Fruit fly (Drosophila melanogaster): Measurements from ENCODE around the gene CG2991.
A peak's percentile ranks its signal among the peaks of the same experiment; 100 is the strongest.

Gene CG2991

dm6 chr2L:2837742-2838461, 19.1 kb upstream of the CG2991 start, which contains the start of the genes CG3119 and Cpr23B:
Gene CG3119, minus strand, starts transcription at chr2L:2837833.
Gene Cpr23B, plus strand, starts transcription at chr2L:2838411.
- TF ChIP-seq Blimp-1 (GFP tag; optimal IDR thresholded peaks at IDR 0.05) (peak; percentile 56), CG34422 (GFP tag; IDR thresholded peaks at IDR 0.05) (no peak), vvl (GFP tag; IDR thresholded peaks at IDR 0.05) (peak; percentile 29; the same call in 1 of the 2 replicates), CG13894 (tag; optimal IDR thresholded peaks at IDR 0.05) (peak; percentile 12), CG14667 (GFP tag; IDR thresholded peaks at IDR 0.05) (no peak), chinmo (GFP tag; IDR thresholded peaks at IDR 0.05; ENCODE audit: partially characterized antibody) (peak; percentile 51; the same call in 1 of the 4 replicates), Deaf1 (tag; optimal IDR thresholded peaks at IDR 0.05) (peak; percentile 44), grn (GFP tag; optimal IDR thresholded peaks at IDR 0.05) (peak; percentile 85), CG12769 (tag; optimal IDR thresholded peaks at IDR 0.05) (peak; percentile 79), CG4730 (GFP tag; IDR thresholded peaks at IDR 0.05) (no peak), abd-A (tag; optimal IDR thresholded peaks at IDR 0.05) (peak; percentile 40), HLHmδ (GFP tag; optimal IDR thresholded peaks at IDR 0.05) (no peak), PHDP (tag; optimal IDR thresholded peaks at IDR 0.05) (no peak)

- TF ChIP-seq row (GFP tag; IDR thresholded peaks at IDR 0.05) (0 out of 3 replicates have a peak, but pooled peaks have one; percentile 24), ERR (GFP tag; optimal IDR thresholded peaks at IDR 0.05) (no peak), peb (GFP tag; IDR thresholded peaks at IDR 0.05) (no peak), kni (GFP tag; optimal IDR thresholded peaks at IDR 0.05) (peak; percentile 33), gfzf (GFP tag; optimal IDR thresholded peaks at IDR 0.05) (peak; percentile 31), tup (GFP tag; optimal IDR thresholded peaks at IDR 0.05) (no peak), schlank (tag; optimal IDR thresholded peaks at IDR 0.05) (no peak), sqz (GFP tag; optimal IDR thresholded peaks at IDR 0.05) (peak; percentile 17), CG10543 (GFP tag; optimal IDR thresholded peaks at IDR 0.05) (peak; percentile 56), ranshi (GFP tag; IDR thresholded peaks at IDR 0.05) (0 out of 2 replicates have a peak, but pooled peaks have one; percentile 21), CG6765 (GFP tag; optimal IDR thresholded peaks at IDR 0.05) (no peak), CG12299 (tag; optimal IDR thresholded peaks at IDR 0.05) (no peak), CG11504 (tag; optimal IDR thresholded peaks at IDR 0.05) (peak; percentile 94)
Measured at dm6 chr2L:2839850-2840249, 17.1 kb upstream of the CG2991 start, which contains the start of gene CG2975. Gene CG2975, plus strand, starts transcription at chr2L:2840124.

DNA sequence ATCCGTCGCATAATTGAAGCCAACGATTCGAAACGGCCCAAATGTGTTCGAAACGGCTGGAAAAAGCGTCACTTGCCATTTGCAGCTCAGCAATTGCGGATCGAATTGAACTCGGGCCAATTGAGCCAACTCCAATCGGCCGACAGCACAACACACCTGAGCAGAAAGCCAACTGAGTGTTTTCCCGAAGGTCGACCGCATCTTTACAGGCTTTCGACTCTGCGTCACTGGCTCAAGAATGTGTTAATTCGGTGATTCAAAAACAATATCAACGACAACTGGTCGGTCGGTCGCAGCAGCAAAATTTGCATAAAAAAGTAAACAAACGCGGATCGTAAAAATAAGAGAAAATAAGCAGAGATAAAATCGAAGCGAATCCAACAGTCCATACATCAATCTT, 16.7 kb upstream of the CG2991 start:
- TF ChIP-seq h (optimal IDR thresholded peaks at IDR 0.05): no peak
- peak; percentile 81; the same call in 1 of the 4 replicates for TF ChIP-seq chinmo (GFP tag; IDR thresholded peaks at IDR 0.05; ENCODE audit: partially characterized antibody)
- TF ChIP-seq sd (tag; optimal IDR thresholded peaks at IDR 0.05): peak; percentile 93
- TF ChIP-seq z (GFP tag; IDR thresholded peaks at IDR 0.05): peak; percentile 87
- peak; percentile 28 for TF ChIP-seq Med (GFP tag)
- peak; percentile 60 for TF ChIP-seq vvl (GFP tag; IDR thresholded peaks at IDR 0.05)

dm6 chr2L:2844413-2844812, 12.6 kb upstream of the CG2991 start, which contains the start of gene CG18558:
Gene CG18558, minus strand, starts transcription at chr2L:2844513.
- TF ChIP-seq nau (GFP tag; optimal IDR thresholded peaks at IDR 0.05) (no peak), Poxn (GFP tag; IDR thresholded peaks at IDR 0.05) (no peak), CG11085 (GFP tag; IDR thresholded peaks at IDR 0.05) (no peak), abd-A (tag; optimal IDR thresholded peaks at IDR 0.05) (no peak), ab (GFP tag; optimal IDR thresholded peaks at IDR 0.05) (no peak), row (GFP tag; IDR thresholded peaks at IDR 0.05) (no peak), CG4854 (GFP tag; optimal IDR thresholded peaks at IDR 0.05) (no peak), CG4730 (GFP tag; IDR thresholded peaks at IDR 0.05) (no peak), CG15479 (GFP tag; optimal IDR thresholded peaks at IDR 0.05) (no peak), Ets65A (GFP tag) (no peak), CG8388 (GFP tag; optimal IDR thresholded peaks at IDR 0.05) (no peak), Sox102F (GFP tag; optimal IDR thresholded peaks at IDR 0.05) (no peak), eyg (GFP tag; optimal IDR thresholded peaks at IDR 0.05) (no peak), CG5245 (GFP tag; optimal IDR thresholded peaks at IDR 0.05) (no peak), CkIIα-i1 (GFP tag; IDR thresholded peaks at IDR 0.05) (no peak), TFAM (GFP tag; optimal IDR thresholded peaks at IDR 0.05) (no peak), jumu (GFP tag; optimal IDR thresholded peaks at IDR 0.05) (no peak), vvl (GFP tag; IDR thresholded peaks at IDR 0.05) (no peak), Dbx (GFP tag; IDR thresholded peaks at IDR 0.05) (no peak)

Data from whole organism, embryonic.